Fruit fly (Drosophila melanogaster) whole organism, wandering third instar larva: ENCODE results near the gene CG6707.

ENCODE experiments used
- Abd-B ChIP-seq: fragments of >200 bp; optimal IDR thresholded peaks from 2 replicates; lab custom pipeline; 2017; ENCODE audit warnings: missing biosample characterization, missing genetic modification characterization
- CG32264 ChIP-seq: fragments of 200-800 bp; sonication (Bioruptor generic); optimal IDR thresholded peaks from 2 replicates; lab custom pipeline; 2016; ENCODE audit warnings: missing biosample characterization, missing genetic modification characterization
- CG9705 ChIP-seq: fragments of 200-800 bp; sonication (Bioruptor generic); optimal IDR thresholded peaks from 2 replicates; lab custom pipeline; 2018; ENCODE audit warnings: missing biosample characterization, mild to moderate bottlenecking, missing genetic modification characterization
- CrebA ChIP-seq: fragments of 200-800 bp; sonication (Bioruptor generic); optimal IDR thresholded peaks from 2 replicates; lab custom pipeline; 2016; ENCODE audit warnings: missing biosample characterization, mild to moderate bottlenecking, missing genetic modification characterization, borderline replicate concordance
- Dfd ChIP-seq: fragments of >200 bp; optimal IDR thresholded peaks from 2 replicates; lab custom pipeline; 2017; ENCODE audit warnings: missing biosample characterization, missing genetic modification characterization
- Dif ChIP-seq: fragments of 200-275, 200-300 bp; sonication (Bioruptor generic); optimal IDR thresholded peaks from 2 replicates; lab custom pipeline; 2018; ENCODE audit warnings: missing biosample characterization, missing genetic modification characterization; ENCODE audit not compliant: partially characterized antibody
- GATAd ChIP-seq: sonication (Bioruptor generic); optimal IDR thresholded peaks from 2 replicates; lab custom pipeline; 2016; ENCODE audit warnings: missing biosample characterization, missing genetic modification characterization
- HLH106 ChIP-seq: fragments of 200-800 bp; optimal IDR thresholded peaks from 3 replicates; lab custom pipeline; 2019; ENCODE audit warnings: missing biosample characterization, mild to moderate bottlenecking, missing genetic modification characterization, moderate library complexity
- Hnf4 ChIP-seq: fragments of 200-800 bp; sonication (Bioruptor generic); optimal IDR thresholded peaks from 2 replicates; lab custom pipeline; 2016; ENCODE audit warnings: missing biosample characterization, mild to moderate bottlenecking, missing genetic modification characterization
- Hr78 ChIP-seq: fragments of >200 bp; optimal IDR thresholded peaks from 2 replicates; lab custom pipeline; 2017; ENCODE audit warnings: missing biosample characterization, missing genetic modification characterization
- Hr83 ChIP-seq: fragments of 200-300 bp; sonication (Bioruptor generic); optimal IDR thresholded peaks from 2 replicates; lab custom pipeline; 2016; ENCODE audit warnings: missing biosample characterization, mild to moderate bottlenecking, missing genetic modification characterization, moderate library complexity; ENCODE audit not compliant: poor library complexity, severe bottlenecking
- Jra ChIP-seq: sonication (Bioruptor generic); optimal IDR thresholded peaks from 2 replicates; lab custom pipeline; 2016; ENCODE audit warnings: missing biosample characterization, missing genetic modification characterization
- Mio ChIP-seq: sonication (Bioruptor generic); optimal IDR thresholded peaks from 2 replicates; lab custom pipeline; 2016; ENCODE audit warnings: missing biosample characterization, missing genetic modification characterization
- Myc ChIP-seq: fragments of >200 bp; optimal IDR thresholded peaks from 2 replicates; lab custom pipeline; 2017
- N ChIP-seq: fragments of >200 bp; optimal IDR thresholded peaks from 2 replicates; lab custom pipeline; 2018; ENCODE audit warnings: missing biosample characterization, missing external identifiers, missing genetic modification characterization
- OdsH ChIP-seq: fragments of 200-800 bp; sonication (Bioruptor generic); optimal IDR thresholded peaks from 2 replicates; lab custom pipeline; 2016; ENCODE audit warnings: missing biosample characterization, mild to moderate bottlenecking, missing genetic modification characterization
- Rel ChIP-seq, 2 experiments: fragments of 200-800 bp; sonication (Bioruptor generic) in 1 of 2; optimal IDR thresholded peaks; 2 replicates in 1 of 2; 3 replicates in 1 of 2; lab custom pipeline; 2016 to 2019; ENCODE audit warnings: mild to moderate bottlenecking in 2 of 2, missing biosample characterization in 2 of 2, missing genetic modification characterization in 2 of 2, moderate library complexity in 1 of 2
- Sp1 ChIP-seq: fragments of 200-800 bp; sonication (Bioruptor generic); optimal IDR thresholded peaks from 3 replicates; lab custom pipeline; 2019; ENCODE audit warnings: missing biosample characterization, mild to moderate bottlenecking, missing genetic modification characterization, moderate library complexity
- Vsx2 ChIP-seq: fragments of 200-300, 225-300 bp; sonication (Bioruptor generic); optimal IDR thresholded peaks from 2 replicates; lab custom pipeline; 2018; ENCODE audit warnings: missing biosample characterization, missing genetic modification characterization; ENCODE audit not compliant: partially characterized antibody
- br ChIP-seq: fragments of 200-800 bp; sonication (Bioruptor generic); optimal IDR thresholded peaks from 2 replicates; lab custom pipeline; 2016; ENCODE audit warnings: missing biosample characterization, missing genetic modification characterization
- brk ChIP-seq: fragments of 200-800 bp; sonication (Bioruptor generic); optimal IDR thresholded peaks from 2 replicates; lab custom pipeline; 2016; ENCODE audit warnings: missing biosample characterization, mild to moderate bottlenecking, missing genetic modification characterization
- dl ChIP-seq, 2 experiments: fragments of 175-275, 200-275 bp in 1 of 2; fragments of 200-275 bp in 1 of 2; sonication (Bioruptor generic); optimal IDR thresholded peaks; lab custom pipeline; 2018; ENCODE audit warnings: mild to moderate bottlenecking in 2 of 2, missing biosample characterization in 2 of 2, missing genetic modification characterization in 2 of 2, moderate library complexity in 2 of 2; ENCODE audit not compliant: partially characterized antibody in 2 of 2, insufficient read depth in 1 of 2
- dmrt93B ChIP-seq: fragments of 200-800 bp; sonication (Bioruptor generic); optimal IDR thresholded peaks from 2 replicates; lab custom pipeline; 2018; ENCODE audit warnings: missing biosample characterization, mild to moderate bottlenecking, missing genetic modification characterization
- dsf ChIP-seq: sonication (Bioruptor generic); optimal IDR thresholded peaks from 2 replicates; lab custom pipeline; 2016; ENCODE audit warnings: missing biosample characterization, missing genetic modification characterization, borderline replicate concordance
- ey ChIP-seq: fragments of 200-800 bp; sonication (Bioruptor generic); optimal IDR thresholded peaks from 2 replicates; lab custom pipeline; 2016; ENCODE audit warnings: missing biosample characterization, missing genetic modification characterization
- foxo ChIP-seq, 2 experiments: fragments of 200-800 bp; sonication (Bioruptor generic); optimal IDR thresholded peaks; 2 replicates in 1 of 2; 3 replicates in 1 of 2; lab custom pipeline; 2016 to 2017; ENCODE audit warnings: missing biosample characterization in 2 of 2, missing genetic modification characterization in 2 of 2
- fru ChIP-seq: fragments of 200-800 bp; sonication (Bioruptor generic); optimal IDR thresholded peaks from 3 replicates; lab custom pipeline; 2016; ENCODE audit warnings: missing biosample characterization, mild to moderate bottlenecking, missing genetic modification characterization
- h ChIP-seq: fragments of 200-800 bp; sonication (Bioruptor generic); optimal IDR thresholded peaks from 3 replicates; lab custom pipeline; 2016; ENCODE audit warnings: missing biosample characterization, mild to moderate bottlenecking, missing genetic modification characterization
- jim ChIP-seq: fragments of 175-275, 200-325 bp; sonication (Bioruptor generic); optimal IDR thresholded peaks from 2 replicates; lab custom pipeline; 2016; ENCODE audit warnings: missing biosample characterization, mild to moderate bottlenecking, missing genetic modification characterization
- lola ChIP-seq: fragments of >200 bp; optimal IDR thresholded peaks from 2 replicates; lab custom pipeline; 2017; ENCODE audit warnings: missing biosample characterization, missing genetic modification characterization
- pan ChIP-seq: fragments of >200 bp; optimal IDR thresholded peaks from 2 replicates; lab custom pipeline; 2017
- psq ChIP-seq: fragments of 200-800 bp; sonication (Bioruptor generic); optimal IDR thresholded peaks from 3 replicates; lab custom pipeline; 2017; ENCODE audit warnings: missing biosample characterization, mild to moderate bottlenecking, missing genetic modification characterization, moderate library complexity
- rgr ChIP-seq: fragments of 200-800 bp; sonication (Bioruptor generic); optimal IDR thresholded peaks from 3 replicates; lab custom pipeline; 2016; ENCODE audit warnings: missing biosample characterization, mild to moderate bottlenecking, missing genetic modification characterization
- sage ChIP-seq: fragments of 200-800 bp; sonication (Bioruptor generic); optimal IDR thresholded peaks from 2 replicates; lab custom pipeline; 2016; ENCODE audit warnings: missing biosample characterization, mild to moderate bottlenecking, missing genetic modification characterization
- sv ChIP-seq: fragments of 200-800 bp; sonication (Bioruptor generic); optimal IDR thresholded peaks from 3 replicates; lab custom pipeline; 2016; ENCODE audit warnings: missing biosample characterization, missing genetic modification characterization
- tai ChIP-seq: sonication (Bioruptor generic); optimal IDR thresholded peaks from 2 replicates; lab custom pipeline; 2016; ENCODE audit warnings: missing biosample characterization, missing genetic modification characterization
- usp ChIP-seq: fragments of >200 bp; optimal IDR thresholded peaks from 2 replicates; lab custom pipeline; 2017; ENCODE audit warnings: missing biosample characterization, missing genetic modification characterization
- woc ChIP-seq: sonication (Bioruptor generic); optimal IDR thresholded peaks from 2 replicates; lab custom pipeline; 2016; ENCODE audit warnings: missing biosample characterization, mild to moderate bottlenecking, missing genetic modification characterization

The CG6707 gene

DNA sequence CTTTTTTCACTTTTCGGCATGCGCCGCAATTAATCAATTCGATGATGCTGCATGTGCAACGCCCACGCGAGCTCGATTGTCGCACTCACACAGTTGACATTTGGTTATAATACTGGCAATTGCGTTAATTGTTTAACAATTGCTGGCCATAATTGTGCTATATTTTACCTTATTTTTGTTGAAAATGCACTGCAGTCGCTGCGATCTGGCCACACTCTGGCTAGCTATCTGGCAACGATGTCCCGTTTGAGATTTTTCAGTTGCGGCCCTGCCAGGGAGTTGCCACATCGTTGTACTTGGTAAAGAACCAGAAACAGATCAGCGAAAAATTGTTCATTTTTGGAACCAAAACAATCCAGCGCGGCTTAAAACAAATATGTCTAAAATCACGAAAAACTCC lies at the start of gene CG6707, which contains the start of gene CG46387:
CG6707 (minus strand) TSS at position 221 of the 400 bp plus-strand sequence.
CG46387 (plus strand) TSS at position 272 of the 400 bp plus-strand sequence.
- TF ChIP-seq jim (GFP tag; lab: Kevin White, UChicago) (no peak), OdsH (GFP tag; lab: Kevin White, UChicago) (no peak), Myc (lab: Kevin White, UChicago) (no peak), pan (lab: Kevin White, UChicago) (no peak), Abd-B (no peak), CG9705 (no peak), Rel (GFP tag; optimal IDR thresholded peaks at IDR 0.05; lab: Kevin White, UChicago) (no peak), Rel (tag; optimal IDR thresholded peaks at IDR 0.05; lab: Kevin White, UChicago) (peak; percentile 58), woc (GFP tag; lab: Kevin White, UChicago) (no peak), Sp1 (GFP tag; lab: Kevin White, UChicago) (no peak), sv (GFP tag; lab: Kevin White, UChicago) (no peak), tai (GFP tag; lab: Kevin White, UChicago) (no peak), lola (GFP tag; lab: Kevin White, UChicago) (no peak), brk (GFP tag; lab: Kevin White, UChicago) (no peak), Vsx2 (GFP tag; lab: Kevin White, UChicago) (no peak), CrebA (GFP tag; lab: Kevin White, UChicago) (no peak), br (no peak), dsf (GFP tag; lab: Kevin White, UChicago) (no peak), ey (no peak), sage (no peak), dl (GFP tag; optimal IDR thresholded peaks at IDR 0.05; lab: Kevin White, UChicago; ENCODE audit: insufficient read depth in 1 of 2, partially characterized antibody in 2 of 2) (no peak), Jra (GFP tag; lab: Kevin White, UChicago) (no peak), Hnf4 (GFP tag; lab: Kevin White, UChicago) (no peak), h (peak; percentile 1), Mio (GFP tag; lab: Kevin White, UChicago) (no peak), GATAd (GFP tag; lab: Kevin White, UChicago) (no peak), fru (no peak), psq (GFP tag; lab: Kevin White, UChicago) (no peak), dmrt93B (GFP tag; lab: Kevin White, UChicago) (no peak), CG32264 (GFP tag; lab: Kevin White, UChicago) (no peak), rgr (peak; percentile 55), HLH106 (tag; lab: Kevin White, UChicago) (peak; percentile 35), Dfd (GFP tag; lab: Kevin White, UChicago) (no peak), foxo (GFP tag; optimal IDR thresholded peaks at IDR 0.05; lab: Kevin White, UChicago) (peak in 1 of 2 experiments; percentile 22), Hr78 (no peak), usp (GFP tag; lab: Kevin White, UChicago) (no peak), Hr83 (GFP tag; lab: Kevin White, UChicago) (peak; percentile 24), Dif (GFP tag; lab: Kevin White, UChicago) (no peak), N (GFP tag; lab: Kevin White, UChicago) (no peak)
- TF ChIP-seq, all 38 proteins: peak for 6

DNA sequence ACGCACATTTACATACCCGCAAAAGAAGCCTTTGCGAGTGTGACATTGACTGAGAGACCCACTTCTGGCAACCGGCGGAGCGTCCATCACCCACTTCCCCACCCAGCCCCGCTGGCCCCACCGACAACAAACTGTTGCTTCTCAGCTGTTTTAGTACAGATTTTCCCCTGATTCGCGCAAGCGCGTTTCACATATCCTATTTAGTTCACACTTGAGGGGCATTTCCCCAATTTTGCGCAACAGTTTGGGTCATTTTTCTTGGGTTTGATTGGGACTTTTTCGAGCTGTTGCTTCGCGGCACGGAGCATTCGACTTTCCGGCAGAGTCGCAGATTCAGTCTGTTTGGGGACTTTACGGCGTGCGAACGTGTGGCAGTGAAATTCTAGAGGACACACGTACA lies 28.8 kb upstream of the CG6707 start:
- no peak for TF ChIP-seq psq (GFP tag; lab: Kevin White, UChicago)
- TF ChIP-seq dmrt93B (GFP tag; lab: Kevin White, UChicago), result no peak
- no peak for TF ChIP-seq Dif (GFP tag; lab: Kevin White, UChicago)
- no peak for TF ChIP-seq GATAd (GFP tag; lab: Kevin White, UChicago)
- TF ChIP-seq jim (GFP tag; lab: Kevin White, UChicago), result no peak
- TF ChIP-seq br, result no peak
- no peak for TF ChIP-seq Sp1 (GFP tag; lab: Kevin White, UChicago)
- no peak for TF ChIP-seq Myc (lab: Kevin White, UChicago)
